Worm (Caenorhabditis elegans) whole organism, L4 larva: ENCODE results near the gene srv-6.
A peak's percentile ranks its signal among the peaks of the same experiment; 100 is the strongest.

Experiments
- D1046.2 ChIP-seq: fragments of 200-800 bp; sonication (Bioruptor generic); IDR thresholded peaks from 2 replicates; pipeline ENCODE4 v1.3.6; 2022; ENCODE audit warnings: missing genetic modification characterization, missing compliant biosample characterization
- F44E2.7 ChIP-seq: fragments of 200-800 bp; sonication (Bioruptor generic); IDR thresholded peaks from 2 replicates; pipeline ENCODE4 v2.1.2; 2022; ENCODE audit warnings: missing genetic modification characterization, missing compliant biosample characterization
- R02D3.7 ChIP-seq: fragments of 150-350 bp; sonication (generic microtip); optimal IDR thresholded peaks from 3 replicates; lab custom pipeline; 2014; ENCODE audit warnings: missing biosample characterization, missing genetic modification characterization
- T20F7.1 ChIP-seq: fragments of 200-800 bp; sonication (Bioruptor generic); optimal IDR thresholded peaks from 2 replicates; lab custom pipeline; 2018; ENCODE audit warnings: mild to moderate bottlenecking, missing genetic modification characterization, missing compliant biosample characterization
- Y48G9A.11 ChIP-seq: fragments of 200-800 bp; sonication (Bioruptor generic); IDR thresholded peaks from 2 replicates; pipeline ENCODE4 v1.3.6; 2022; ENCODE audit warnings: missing genetic modification reagents, missing genetic modification characterization, missing compliant biosample characterization
- Y5F2A.4 ChIP-seq: fragments of 200-800 bp; sonication (Bioruptor generic); optimal IDR thresholded peaks from 2 replicates; lab custom pipeline; 2018; ENCODE audit warnings: mild to moderate bottlenecking, missing genetic modification characterization, missing compliant biosample characterization
- ZK546.5 ChIP-seq, 2 experiments: sonication (generic microtip); optimal IDR thresholded peaks; 2 replicates each; lab custom pipeline; 2017; ENCODE audit warnings: missing biosample characterization in 2 of 2, missing genetic modification characterization in 2 of 2
- ama-1 ChIP-seq: fragments of 150-350 bp; optimal IDR thresholded peaks from 2 replicates; lab custom pipeline; 2014; ENCODE audit warnings: inconsistent platforms, mixed read lengths
- ceh-20 ChIP-seq: fragments of 200-800 bp; sonication (Bioruptor generic); IDR thresholded peaks from 2 replicates; pipeline ENCODE4 v1.3.6; 2022; ENCODE audit warnings: missing genetic modification reagents, missing genetic modification characterization, missing compliant biosample characterization
- ceh-32 ChIP-seq: sonication (generic microtip); optimal IDR thresholded peaks from 2 replicates; lab custom pipeline; 2016; ENCODE audit warnings: mild to moderate bottlenecking, missing genetic modification characterization, missing compliant biosample characterization; ENCODE audit not compliant: poor library complexity
- ceh-44 ChIP-seq: fragments of 200-800 bp; sonication (Bioruptor generic); IDR thresholded peaks from 2 replicates; pipeline ENCODE4 v1.3.6; 2022; ENCODE audit warnings: missing genetic modification reagents, missing genetic modification characterization, missing compliant biosample characterization
- ceh-62 ChIP-seq: sonication (generic microtip); optimal IDR thresholded peaks from 2 replicates; lab custom pipeline; 2017; ENCODE audit warnings: missing biosample characterization, missing genetic modification characterization
- cey-2 ChIP-seq: sonication (generic microtip); optimal IDR thresholded peaks from 3 replicates; lab custom pipeline; 2017; ENCODE audit warnings: missing genetic modification characterization, mild to moderate bottlenecking, missing compliant biosample characterization, antibody characterized with exemption, borderline replicate concordance; ENCODE audit not compliant: insufficient read depth
- daf-12 ChIP-seq: fragments of 150-350 bp; optimal IDR thresholded peaks from 2 replicates; lab custom pipeline; 2014; ENCODE audit warnings: missing biosample characterization, missing genetic modification reagents, missing genetic modification characterization
- daf-16 ChIP-seq, 3 experiments: sonication (generic microtip); optimal IDR thresholded peaks; 2 replicates each; lab custom pipeline; 2016 to 2017; ENCODE audit warnings: missing genetic modification characterization in 3 of 3, missing genetic modification reagents in 3 of 3, mild to moderate bottlenecking in 2 of 3, missing compliant biosample characterization in 2 of 3, missing biosample characterization in 1 of 3, moderate library complexity in 1 of 3
- daf-19 ChIP-seq: fragments of 200-800 bp; sonication (Bioruptor generic); conservative IDR thresholded peaks from 2 replicates; pipeline ENCODE4 v1.3.6; 2022; ENCODE audit warnings: missing genetic modification characterization, missing compliant biosample characterization
- daf-8 ChIP-seq: fragments of 200-800 bp; sonication (Bioruptor generic); IDR thresholded peaks from 2 replicates; pipeline ENCODE4 v1.3.6; 2022; ENCODE audit warnings: missing genetic modification characterization, missing compliant biosample characterization
- dmd-9 ChIP-seq: fragments of 200-800 bp; sonication (Bioruptor generic); IDR thresholded peaks from 2 replicates; pipeline ENCODE4 v1.3.6; 2022; ENCODE audit warnings: missing genetic modification reagents, missing genetic modification characterization, missing compliant biosample characterization
- dpl-1 ChIP-seq: fragments of 150-350 bp; optimal IDR thresholded peaks from 2 replicates; lab custom pipeline; 2014; ENCODE audit warnings: missing biosample characterization, missing genetic modification reagents, missing genetic modification characterization
- dve-1 ChIP-seq: sonication (generic microtip); optimal IDR thresholded peaks from 2 replicates; lab custom pipeline; 2017; ENCODE audit warnings: antibody characterized with exemption, mild to moderate bottlenecking, missing genetic modification characterization, missing compliant biosample characterization; ENCODE audit not compliant: insufficient read depth
- fkh-10 ChIP-seq: fragments of 150-350 bp; optimal IDR thresholded peaks from 2 replicates; lab custom pipeline; 2014; ENCODE audit warnings: missing biosample characterization, missing genetic modification reagents, missing genetic modification characterization
- hif-1 ChIP-seq, 2 experiments: sonication (generic microtip); optimal IDR thresholded peaks; 2 replicates each; lab custom pipeline; 2016 to 2017; ENCODE audit warnings: missing compliant biosample characterization in 2 of 2, missing genetic modification characterization in 2 of 2, missing genetic modification reagents in 2 of 2, missing genotype in 2 of 2, mild to moderate bottlenecking in 1 of 2
- hlh-11 ChIP-seq: fragments of 200-800 bp; sonication (Bioruptor generic); optimal IDR thresholded peaks from 2 replicates; lab custom pipeline; 2018; ENCODE audit warnings: mild to moderate bottlenecking, missing genetic modification characterization, missing compliant biosample characterization
- lim-7 ChIP-seq: fragments of 200-800 bp; sonication (Bioruptor generic); IDR thresholded peaks from 2 replicates; pipeline ENCODE4 v1.3.6; 2022; ENCODE audit warnings: missing genetic modification characterization, missing compliant biosample characterization
- lin-38 ChIP-seq: fragments of 200-800 bp; sonication (Bioruptor generic); IDR thresholded peaks from 2 replicates; pipeline ENCODE4 v1.3.6; 2022; ENCODE audit warnings: missing genetic modification reagents, missing genetic modification characterization, missing compliant biosample characterization
- lin-39 ChIP-seq: fragments of 150-350 bp; optimal IDR thresholded peaks from 2 replicates; lab custom pipeline; 2014; ENCODE audit warnings: missing biosample characterization, missing genetic modification reagents, missing genetic modification characterization
- lir-3 ChIP-seq: sonication (generic microtip); optimal IDR thresholded peaks from 2 replicates; lab custom pipeline; 2016; ENCODE audit warnings: mild to moderate bottlenecking, missing genetic modification characterization, missing compliant biosample characterization
- lsy-2 ChIP-seq, 2 experiments: fragments of 150-350 bp in 1 of 2; sonication (generic microtip) in 1 of 2; optimal IDR thresholded peaks; 2 replicates each; lab custom pipeline; 2014 to 2017; ENCODE audit warnings: missing biosample characterization in 2 of 2, missing genetic modification characterization in 2 of 2
- mep-1 ChIP-seq: fragments of 150-350 bp; sonication (generic microtip); optimal IDR thresholded peaks from 3 replicates; lab custom pipeline; 2014; ENCODE audit warnings: missing biosample characterization, missing genetic modification characterization
- mes-2 ChIP-seq: sonication (generic microtip); optimal IDR thresholded peaks from 2 replicates; lab custom pipeline; 2016; ENCODE audit warnings: missing genotype, mild to moderate bottlenecking, missing genetic modification characterization, missing compliant biosample characterization; ENCODE audit not compliant: poor library complexity, severe bottlenecking
- mxl-2 ChIP-seq: fragments of 200-800 bp; sonication (Bioruptor generic); conservative IDR thresholded peaks from 2 replicates; pipeline ENCODE4 v1.3.6; 2022; ENCODE audit warnings: missing genetic modification reagents, missing genetic modification characterization, missing compliant biosample characterization
- nhr-102 ChIP-seq: sonication (generic microtip); optimal IDR thresholded peaks from 2 replicates; lab custom pipeline; 2016; ENCODE audit warnings: mild to moderate bottlenecking, missing genetic modification characterization, moderate library complexity, missing compliant biosample characterization
- nhr-111 ChIP-seq: fragments of 200-800 bp; sonication (Bioruptor generic); optimal IDR thresholded peaks from 2 replicates; lab custom pipeline; 2018; ENCODE audit warnings: mild to moderate bottlenecking, missing genetic modification characterization, missing compliant biosample characterization
- nhr-28 ChIP-seq: fragments of 150-350 bp; optimal IDR thresholded peaks from 2 replicates; lab custom pipeline; 2014; ENCODE audit warnings: missing biosample characterization, missing genetic modification characterization
- nhr-48 ChIP-seq: sonication (generic microtip); optimal IDR thresholded peaks from 2 replicates; lab custom pipeline; 2016; ENCODE audit warnings: mild to moderate bottlenecking, missing genetic modification characterization, missing compliant biosample characterization
- nhr-6 ChIP-seq: fragments of 150-350 bp; optimal IDR thresholded peaks from 2 replicates; lab custom pipeline; 2014; ENCODE audit warnings: missing biosample characterization, missing genetic modification characterization
- nhr-77 ChIP-seq: fragments of 150-350 bp; optimal IDR thresholded peaks from 2 replicates; lab custom pipeline; 2014; ENCODE audit warnings: missing biosample characterization, missing genetic modification characterization
- php-3 ChIP-seq: fragments of 200-800 bp; sonication (Bioruptor generic); IDR thresholded peaks from 2 replicates; pipeline ENCODE4 v1.3.6; 2022; ENCODE audit warnings: missing genetic modification reagents, missing genetic modification characterization, missing compliant biosample characterization
- rbr-2 ChIP-seq: sonication (generic microtip); optimal IDR thresholded peaks from 2 replicates; lab custom pipeline; 2016; ENCODE audit warnings: missing genotype, missing genetic modification characterization, missing compliant biosample characterization
- skn-1 ChIP-seq: fragments of 150-350 bp; optimal IDR thresholded peaks from 2 replicates; lab custom pipeline; 2014; ENCODE audit warnings: missing biosample characterization, missing genetic modification characterization
- snpc-1.2 ChIP-seq: fragments of 200-800 bp; sonication (Bioruptor generic); IDR thresholded peaks from 2 replicates; pipeline ENCODE4 v1.3.6; 2022; ENCODE audit warnings: missing genetic modification reagents, missing genetic modification characterization, missing compliant biosample characterization
- spr-3 ChIP-seq: fragments of 200-800 bp; sonication (Bioruptor generic); optimal IDR thresholded peaks from 2 replicates; lab custom pipeline; 2018; ENCODE audit warnings: mild to moderate bottlenecking, missing genetic modification characterization, missing compliant biosample characterization
- tra-1 ChIP-seq: fragments of 200-800 bp; sonication (Bioruptor generic); IDR thresholded peaks from 2 replicates; pipeline ENCODE4 v1.3.6; 2022; ENCODE audit warnings: missing genetic modification reagents, missing genetic modification characterization, missing compliant biosample characterization
- unc-62 ChIP-seq, 3 experiments: fragments of 150-350 bp in 1 of 3; sonication (generic microtip); optimal IDR thresholded peaks in 2 of 3; peaks in 1 of 3; 1 replicate in 1 of 3; 2 replicates in 2 of 3; lab custom pipeline; 2014 to 2017; ENCODE audit warnings: missing biosample characterization in 3 of 3, missing genetic modification characterization in 3 of 3, missing genetic modification reagents in 3 of 3, missing genotype in 1 of 3
- ztf-11 ChIP-seq: fragments of 150-350 bp; optimal IDR thresholded peaks from 2 replicates; lab custom pipeline; 2014; ENCODE audit warnings: missing biosample characterization, missing genetic modification characterization

srv-6 gene

ce11 chrX:4248417-4248816 lies 8.4 kb upstream of the srv-6 start:
- TF ChIP-seq nhr-6 (tag; lab: Kevin White, UChicago) (no peak), daf-12 (tag; lab: Kevin White, UChicago) (no peak), cey-2 (tag; lab: Kevin White, UChicago) (no peak), ceh-62 (no peak), daf-8 (GFP tag; lab: Robert Waterston, UW) (no peak), dve-1 (tag; lab: Kevin White, UChicago) (peak; percentile 83), nhr-111 (no peak), nhr-102 (peak; percentile 31), R02D3.7 (tag; lab: Kevin White, UChicago) (no peak), D1046.2 (GFP tag; lab: Robert Waterston, UW) (no peak), skn-1 (tag; lab: Kevin White, UChicago) (no peak), F44E2.7 (GFP tag; lab: Robert Waterston, UW) (no peak), php-3 (peak; percentile 94), Y48G9A.11 (GFP tag; lab: Robert Waterston, UW) (no peak), tra-1 (GFP tag; lab: Robert Waterston, UW) (no peak), nhr-77 (tag; lab: Kevin White, UChicago) (peak; percentile 48), nhr-48 (tag; lab: Kevin White, UChicago) (peak; percentile 28), nhr-28 (tag; lab: Kevin White, UChicago) (peak; percentile 42), hlh-11 (tag; lab: Kevin White, UChicago) (peak; percentile 63), daf-16 (GFP tag; optimal IDR thresholded peaks at IDR 0.05; lab: Kevin White, UChicago) (no peak), daf-16 (tag; optimal IDR thresholded peaks at IDR 0.05; lab: Kevin White, UChicago) (peak; percentile 100), lim-7 (no peak), ceh-32 (tag; lab: Kevin White, UChicago) (no peak), mes-2 (tag; lab: Kevin White, UChicago) (no peak), mxl-2 (GFP tag; lab: Robert Waterston, UW) (no peak), ceh-20 (0 out of 2 replicates have a peak, but pooled peaks have one; percentile 12)

- TF ChIP-seq dmd-9 (GFP tag; lab: Robert Waterston, UW) = no peak
- TF ChIP-seq fkh-10 = no peak
- peak in 1 of 2 experiments; percentile 68 for TF ChIP-seq unc-62 (GFP tag; optimal IDR thresholded peaks at IDR 0.05 in 1 of 2; lab: Kevin White, UChicago)
- TF ChIP-seq unc-62 (tag; optimal IDR thresholded peaks at IDR 0.05; lab: Kevin White, UChicago) = no peak
- TF ChIP-seq ama-1 (lab: Kevin White, UChicago) = no peak
- TF ChIP-seq, all 104 proteins: peak for 1
Measured at ce11 chrX:4248949-4249348, 7.9 kb upstream of the srv-6 start, which contains the start of gene hlh-13. Gene hlh-13, plus strand, starts transcription at chrX:4249249.

- TF ChIP-seq lin-39 (no peak), rbr-2 (no peak), daf-19 (GFP tag; lab: Robert Waterston, UW) (no peak), spr-3 (GFP tag; lab: Kevin White, UChicago) (no peak), ZK546.5 (tag; optimal IDR thresholded peaks at IDR 0.05; lab: Kevin White, UChicago) (no peak), ztf-11 (tag; lab: Kevin White, UChicago) (no peak)
Measured at ce11 chrX:4252047-4252446, 4.8 kb upstream of the srv-6 start, which contains the start of gene srv-5. Gene srv-5, plus strand, starts transcription at chrX:4252347.

- TF ChIP-seq daf-16 (GFP tag; optimal IDR thresholded peaks at IDR 0.05; lab: Kevin White, UChicago) = no peak
- peak; percentile 48 for TF ChIP-seq daf-16 (tag; optimal IDR thresholded peaks at IDR 0.05; lab: Kevin White, UChicago)
- TF ChIP-seq nhr-28 (tag; lab: Kevin White, UChicago) = peak; percentile 64
- TF ChIP-seq lsy-2 (tag; optimal IDR thresholded peaks at IDR 0.05; lab: Kevin White, UChicago) = peak in 1 of 2 experiments; percentile 28
- peak; percentile 2 for TF ChIP-seq dpl-1 (GFP tag; lab: Kevin White, UChicago)
- peak; percentile 16 for TF ChIP-seq dve-1 (tag; lab: Kevin White, UChicago)
- TF ChIP-seq lin-38 = no peak
- TF ChIP-seq T20F7.1 (GFP tag; lab: Kevin White, UChicago) = no peak
- TF ChIP-seq mep-1 = peak; percentile 57
- no peak for TF ChIP-seq snpc-1.2 (GFP tag; lab: Robert Waterston, UW)
- peak in 1 of 2 experiments; percentile 22 for TF ChIP-seq hif-1 (tag; optimal IDR thresholded peaks at IDR 0.05; lab: Kevin White, UChicago)
- no peak for TF ChIP-seq Y5F2A.4 (GFP tag; lab: Kevin White, UChicago)
- no peak for TF ChIP-seq lir-3 (tag; lab: Kevin White, UChicago)
- no peak for TF ChIP-seq ceh-44 (GFP tag; lab: Robert Waterston, UW)
- TF ChIP-seq mes-2 (tag; lab: Kevin White, UChicago) = peak; percentile 79
Measured at ce11 chrX:4254782-4255181, 2.1 kb upstream of the srv-6 start, which contains the start of gene taf-11.1. Gene taf-11.1, plus strand, starts transcription at chrX:4255170.
